Worm (Caenorhabditis elegans) whole organism, mixed stage, embryonic: ENCODE results near the gene cyp-33D1.

Experiments
- lsy-2 ChIP-seq: fragments of 150-350 bp; optimal IDR thresholded peaks from 2 replicates; lab custom pipeline; 2014; ENCODE audit warnings: missing biosample characterization, missing genetic modification characterization
- mep-1 ChIP-seq: fragments of 150-350 bp; optimal IDR thresholded peaks from 2 replicates; lab custom pipeline; 2017; ENCODE audit warnings: missing biosample characterization, missing genetic modification reagents, missing genetic modification characterization, inconsistent platforms
- pha-4 ChIP-seq: fragments of 150-350 bp; optimal IDR thresholded peaks from 2 replicates; lab custom pipeline; 2018; ENCODE audit warnings: missing biosample characterization, missing genetic modification reagents, missing genetic modification characterization
- unc-39 ChIP-seq: fragments of 150-350 bp; optimal IDR thresholded peaks from 2 replicates; lab custom pipeline; 2014; ENCODE audit warnings: missing biosample characterization, missing genetic modification characterization
- ztf-11 ChIP-seq: fragments of 150-350 bp; optimal IDR thresholded peaks from 2 replicates; lab custom pipeline; 2014; ENCODE audit warnings: missing biosample characterization, missing genetic modification characterization

ce11 chrV:16210257-16211002 lies 34.8 kb upstream of the cyp-33D1 start, which contains the start of gene F11A5.16:
- no peak for TF ChIP-seq ztf-11 (tag; lab: Kevin White, UChicago)
- no peak for TF ChIP-seq pha-4
- TF ChIP-seq mep-1 (tag; lab: Kevin White, UChicago) = no peak
- TF ChIP-seq unc-39 (tag; lab: Kevin White, UChicago) = no peak
- no peak for TF ChIP-seq lsy-2 (tag; lab: Kevin White, UChicago)
